Worm (Caenorhabditis elegans): ENCODE measurements around the gene cutl-4.

The cutl-4 gene

DNA sequence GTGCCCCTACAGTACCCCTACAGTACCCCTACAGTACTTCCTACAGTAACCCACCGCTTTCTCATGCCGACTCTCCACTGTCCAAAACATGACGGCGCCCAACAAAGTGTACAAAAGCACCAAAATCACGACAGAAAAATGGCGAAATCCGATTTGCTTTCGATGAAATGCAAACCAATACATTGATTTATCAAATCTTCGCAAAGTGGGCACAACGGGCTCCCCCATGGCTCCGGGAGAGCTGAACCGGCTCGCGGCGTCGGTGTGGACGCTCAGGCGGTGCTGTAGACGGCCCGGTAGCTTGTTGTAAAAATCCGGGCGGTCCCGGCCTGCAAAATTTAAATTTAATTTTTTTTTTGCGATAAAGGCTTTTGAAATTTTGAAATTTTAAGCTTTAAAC is 27.4 kb downstream of the cutl-4 start:
- TF ChIP-seq sem-4 (tag; optimal IDR thresholded peaks at IDR 0.05) (no peak), nhr-6 (tag; optimal IDR thresholded peaks at IDR 0.05) (no peak), ZK546.5 (tag; optimal IDR thresholded peaks at IDR 0.05) (no peak), nhr-21 (tag; optimal IDR thresholded peaks at IDR 0.05) (no peak), sma-9 (GFP tag; optimal IDR thresholded peaks at IDR 0.05) (no peak), sma-9 (tag; optimal IDR thresholded peaks at IDR 0.05) (no peak), nhr-237 (tag; optimal IDR thresholded peaks at IDR 0.05) (no peak), fos-1 (tag; optimal IDR thresholded peaks at IDR 0.05) (no peak), ama-1 (optimal IDR thresholded peaks at IDR 0.05) (no peak), F13H6.1 (tag; optimal IDR thresholded peaks at IDR 0.05) (no peak), nhr-129 (tag; optimal IDR thresholded peaks at IDR 0.05) (no peak), nhr-25 (tag; optimal IDR thresholded peaks at IDR 0.05) (no peak), ztf-1 (GFP tag; conservative IDR thresholded peaks at IDR 0.05) (no peak), lin-13 (GFP tag; optimal IDR thresholded peaks at IDR 0.05) (no peak), nhr-12 (tag; optimal IDR thresholded peaks at IDR 0.05) (no peak), blmp-1 (tag; optimal IDR thresholded peaks at IDR 0.05; ENCODE audit: insufficient read depth) (no peak), ceh-16 (tag; optimal IDR thresholded peaks at IDR 0.05) (no peak), R02D3.7 (tag; optimal IDR thresholded peaks at IDR 0.05) (no peak)

DNA sequence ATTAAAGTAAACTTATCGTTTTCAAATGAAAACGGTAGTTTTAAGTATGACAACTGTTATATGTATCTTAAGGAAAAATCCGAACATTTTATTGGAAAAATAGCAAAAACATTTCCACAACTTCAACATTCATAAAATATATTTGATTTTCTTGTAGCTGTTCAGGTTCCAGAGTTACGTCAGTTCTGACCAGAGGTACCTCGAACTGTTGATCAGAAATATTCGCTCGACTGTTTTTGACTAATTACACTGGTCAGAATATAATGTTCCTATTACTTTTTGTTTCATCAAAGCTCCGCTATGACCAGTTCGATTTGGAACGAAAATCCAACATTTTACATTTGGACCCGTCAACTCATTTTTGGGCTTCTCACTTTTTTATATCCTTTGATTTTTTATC is 32.7 kb downstream of the cutl-4 start, which contains the start of gene srh-31:
Gene srh-31, plus strand, starts transcription at position 301 of the 400 bp plus-strand sequence.
- TF ChIP-seq ztf-4 (tag; optimal IDR thresholded peaks at IDR 0.05) (no peak), F13H6.1 (tag; optimal IDR thresholded peaks at IDR 0.05) (no peak), nhr-23 (tag; optimal IDR thresholded peaks at IDR 0.05) (no peak), elt-3 (tag; optimal IDR thresholded peaks at IDR 0.05) (no peak), ZK546.5 (tag; optimal IDR thresholded peaks at IDR 0.05) (no peak), nhr-129 (tag; optimal IDR thresholded peaks at IDR 0.05) (no peak), mab-5 (tag; optimal IDR thresholded peaks at IDR 0.05) (no peak), unc-62 (GFP tag; optimal IDR thresholded peaks at IDR 0.05) (no peak), nhr-10 (tag; optimal IDR thresholded peaks at IDR 0.05) (no peak), ztf-1 (GFP tag; conservative IDR thresholded peaks at IDR 0.05) (no peak), unc-39 (tag; optimal IDR thresholded peaks at IDR 0.05) (no peak), ceh-82 (tag; optimal IDR thresholded peaks at IDR 0.05) (no peak), nhr-237 (tag; optimal IDR thresholded peaks at IDR 0.05) (no peak), ama-1 (optimal IDR thresholded peaks at IDR 0.05) (no peak), Y55F3AM.14 (GFP tag; optimal IDR thresholded peaks at IDR 0.05) (no peak), alr-1 (tag; optimal IDR thresholded peaks at IDR 0.05) (no peak), lsy-2 (tag; optimal IDR thresholded peaks at IDR 0.05) (no peak), nhr-12 (tag; optimal IDR thresholded peaks at IDR 0.05) (no peak)

DNA sequence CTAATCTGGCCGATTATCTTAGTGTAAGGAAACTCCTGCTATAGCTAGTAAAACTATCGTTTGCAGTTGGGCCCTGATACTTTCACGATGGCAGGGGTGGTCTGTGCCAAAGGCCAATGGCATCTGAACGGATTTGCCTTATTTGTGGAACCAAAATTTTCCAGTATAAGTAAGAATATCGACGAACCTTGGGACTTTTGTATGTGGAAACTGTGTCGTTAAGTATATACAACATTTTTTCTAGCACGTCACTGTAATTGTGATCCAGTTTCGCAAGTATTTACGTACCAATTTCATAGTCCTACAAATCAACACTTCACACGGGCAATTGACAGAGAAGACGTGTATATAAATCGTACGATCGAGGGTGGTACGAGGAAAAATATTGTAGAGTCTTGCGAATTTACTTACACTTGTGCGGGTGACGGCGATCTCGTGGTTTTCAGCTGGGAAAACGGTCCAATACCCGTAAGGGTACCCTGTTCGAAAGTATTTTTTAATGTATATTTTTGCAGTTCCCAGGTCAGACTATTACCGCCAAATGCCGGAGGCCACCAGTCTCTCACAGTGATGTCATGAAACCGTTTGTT is 33.4 kb downstream of the cutl-4 start:
- TF ChIP-seq fos-1 (tag; optimal IDR thresholded peaks at IDR 0.05) (no peak), mbf-1 (tag; optimal IDR thresholded peaks at IDR 0.05) (no peak), skn-1 (tag; optimal IDR thresholded peaks at IDR 0.05) (no peak), ama-1 (optimal IDR thresholded peaks at IDR 0.05) (no peak), ztf-1 (GFP tag; conservative IDR thresholded peaks at IDR 0.05) (no peak), elt-3 (tag; optimal IDR thresholded peaks at IDR 0.05) (no peak), lsy-2 (tag; optimal IDR thresholded peaks at IDR 0.05) (no peak), sem-4 (tag; optimal IDR thresholded peaks at IDR 0.05) (no peak), gmeb-1 (tag; optimal IDR thresholded peaks at IDR 0.05) (no peak), C34F6.9 (tag; optimal IDR thresholded peaks at IDR 0.05) (no peak), ztf-11 (tag; optimal IDR thresholded peaks at IDR 0.05) (no peak), nhr-6 (tag; optimal IDR thresholded peaks at IDR 0.05) (no peak), nhr-77 (tag; optimal IDR thresholded peaks at IDR 0.05) (no peak), nhr-21 (tag; optimal IDR thresholded peaks at IDR 0.05) (no peak)

DNA sequence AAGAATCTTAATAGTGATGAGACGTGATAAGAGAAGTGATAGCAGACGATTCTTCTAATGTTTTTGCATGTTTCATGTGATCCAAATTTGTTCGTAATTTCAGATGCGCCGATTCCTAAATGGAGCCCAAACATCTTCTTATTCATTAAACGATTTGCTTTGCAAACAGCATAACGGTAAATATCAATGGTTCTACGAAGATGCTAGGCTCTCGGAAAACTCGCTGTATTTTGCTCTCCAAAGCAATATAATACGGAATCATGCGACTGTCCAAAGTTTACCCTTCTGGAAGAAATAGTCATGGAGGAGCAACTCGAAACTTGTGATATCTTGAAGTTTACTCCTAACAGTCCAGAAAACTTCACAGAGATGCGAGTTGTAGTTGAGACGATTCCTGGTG is 33.9 kb downstream of the cutl-4 start, which contains the start of gene W06D12.6:
Gene W06D12.6, plus strand, starts transcription at position 301 of the 400 bp plus-strand sequence.
- no peak for TF ChIP-seq sem-4 (tag; optimal IDR thresholded peaks at IDR 0.05)
- no peak for TF ChIP-seq nhr-25 (tag; optimal IDR thresholded peaks at IDR 0.05)
- no peak for TF ChIP-seq crh-2 (tag; optimal IDR thresholded peaks at IDR 0.05)
- TF ChIP-seq unc-62 (GFP tag; optimal IDR thresholded peaks at IDR 0.05): no peak
- no peak for TF ChIP-seq skn-1 (tag; optimal IDR thresholded peaks at IDR 0.05)
- no peak for TF ChIP-seq mbf-1 (tag; optimal IDR thresholded peaks at IDR 0.05)
- TF ChIP-seq egl-27 (tag; optimal IDR thresholded peaks at IDR 0.05): no peak
- TF ChIP-seq alr-1 (tag; optimal IDR thresholded peaks at IDR 0.05): no peak
- TF ChIP-seq lin-39 (tag; optimal IDR thresholded peaks at IDR 0.05): no peak
- TF ChIP-seq lin-13 (GFP tag; optimal IDR thresholded peaks at IDR 0.05): no peak

Measured in whole organism, L2 larva.